Fruit fly (Drosophila melanogaster): Measurements from ENCODE around the gene CG14450.

CG14450 gene

DNA sequence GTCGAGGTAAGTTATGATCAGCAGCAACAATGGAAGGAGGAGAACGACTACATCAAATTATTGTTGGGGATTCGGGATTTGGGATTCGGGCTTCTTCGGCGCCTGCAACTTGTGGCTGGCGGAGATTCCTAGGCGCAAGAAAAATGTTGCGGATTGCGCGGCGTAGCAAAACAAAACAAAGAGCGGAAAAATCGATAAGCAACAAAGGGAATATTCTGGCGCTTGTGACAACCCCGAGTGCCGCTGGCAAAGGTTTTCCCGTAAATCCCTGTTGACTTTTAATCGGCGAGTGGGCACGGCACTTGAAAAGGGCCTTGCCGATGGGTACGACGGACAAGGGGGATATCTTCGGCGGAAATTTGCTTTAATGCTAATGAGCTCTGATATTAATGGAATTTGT lies 22.4 kb upstream of the CG14450 start:
- TF ChIP-seq Hr78 (GFP tag; optimal IDR thresholded peaks at IDR 0.05) = no peak
- no peak for TF ChIP-seq psq (GFP tag; optimal IDR thresholded peaks at IDR 0.05)
- TF ChIP-seq pan (optimal IDR thresholded peaks at IDR 0.05) = no peak
- no peak for TF ChIP-seq N (GFP tag; optimal IDR thresholded peaks at IDR 0.05)
- no peak for TF ChIP-seq rgr (GFP tag; optimal IDR thresholded peaks at IDR 0.05)
- TF ChIP-seq Vsx2 (GFP tag; optimal IDR thresholded peaks at IDR 0.05; ENCODE audit: partially characterized antibody) = no peak
- TF ChIP-seq brk (GFP tag; optimal IDR thresholded peaks at IDR 0.05) = no peak
- TF ChIP-seq Myc (optimal IDR thresholded peaks at IDR 0.05) = no peak
- TF ChIP-seq dmrt93B (GFP tag; optimal IDR thresholded peaks at IDR 0.05) = no peak
- no peak for TF ChIP-seq Sp1 (GFP tag; optimal IDR thresholded peaks at IDR 0.05)
- no peak for TF ChIP-seq ey (GFP tag; optimal IDR thresholded peaks at IDR 0.05)
- no peak for TF ChIP-seq h (GFP tag; optimal IDR thresholded peaks at IDR 0.05)
- TF ChIP-seq woc (GFP tag; optimal IDR thresholded peaks at IDR 0.05) = no peak
- no peak for TF ChIP-seq Dif (GFP tag; optimal IDR thresholded peaks at IDR 0.05; ENCODE audit: partially characterized antibody)
- no peak for TF ChIP-seq fru (GFP tag; optimal IDR thresholded peaks at IDR 0.05)
- TF ChIP-seq dsf (GFP tag; optimal IDR thresholded peaks at IDR 0.05; ENCODE audit: borderline replicate concordance) = no peak
- no peak for TF ChIP-seq Mio (GFP tag; optimal IDR thresholded peaks at IDR 0.05)
- TF ChIP-seq Hr83 (GFP tag; optimal IDR thresholded peaks at IDR 0.05; ENCODE audit: poor library complexity, severe bottlenecking) = no peak
- no peak for TF ChIP-seq br (GFP tag; optimal IDR thresholded peaks at IDR 0.05)

dm6 chr3L:22749147-22749550 lies 21.6 kb upstream of the CG14450 start, which contains the start of gene SPoCk:
Gene SPoCk, plus strand, starts transcription at chr3L:22749444.
- TF ChIP-seq dl (GFP tag; optimal IDR thresholded peaks at IDR 0.05; ENCODE audit: insufficient read depth in 1 of 2, partially characterized antibody in 2 of 2) (no peak), Vsx2 (GFP tag; optimal IDR thresholded peaks at IDR 0.05; ENCODE audit: partially characterized antibody) (peak; percentile 19), fru (GFP tag; optimal IDR thresholded peaks at IDR 0.05) (peak; percentile 56), pan (optimal IDR thresholded peaks at IDR 0.05) (no peak)

- peak; percentile 46 for TF ChIP-seq woc (GFP tag; optimal IDR thresholded peaks at IDR 0.05)
- no peak for TF ChIP-seq HLH106 (tag; optimal IDR thresholded peaks at IDR 0.05)
- peak; percentile 9 for TF ChIP-seq rgr (GFP tag; optimal IDR thresholded peaks at IDR 0.05)
- no peak for TF ChIP-seq sv (GFP tag; optimal IDR thresholded peaks at IDR 0.05)
- peak; percentile 30 for TF ChIP-seq h (GFP tag; optimal IDR thresholded peaks at IDR 0.05)
- no peak for TF ChIP-seq GATAd (GFP tag; optimal IDR thresholded peaks at IDR 0.05)
- peak; percentile 7 for TF ChIP-seq psq (GFP tag; optimal IDR thresholded peaks at IDR 0.05)
Measured at dm6 chr3L:22742945-22743582, 15.5 kb upstream of the CG14450 start.

DNA sequence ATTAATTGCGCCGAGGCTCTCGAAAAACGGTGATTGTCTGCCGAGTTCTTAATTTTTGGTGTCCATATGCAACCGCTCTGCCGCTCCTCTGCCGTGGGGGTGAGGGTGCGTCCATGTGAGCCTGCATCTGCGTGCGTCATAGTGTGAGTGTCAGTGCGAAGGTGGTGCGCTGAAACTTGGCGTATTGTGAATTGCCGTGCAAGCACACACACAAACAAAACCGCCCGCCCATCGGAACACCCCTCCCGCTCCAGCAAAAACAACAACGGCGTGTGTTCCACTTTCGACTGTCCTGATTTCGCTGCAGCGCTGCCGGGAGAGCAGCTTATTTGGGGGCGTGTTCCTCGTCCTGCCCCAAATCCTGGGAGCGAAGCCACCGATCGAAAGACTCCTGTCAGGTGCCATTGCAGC lies 14.5 kb upstream of the CG14450 start:
- peak; percentile 2 for TF ChIP-seq lola (GFP tag; optimal IDR thresholded peaks at IDR 0.05)
- no peak for TF ChIP-seq tai (GFP tag; optimal IDR thresholded peaks at IDR 0.05)

DNA sequence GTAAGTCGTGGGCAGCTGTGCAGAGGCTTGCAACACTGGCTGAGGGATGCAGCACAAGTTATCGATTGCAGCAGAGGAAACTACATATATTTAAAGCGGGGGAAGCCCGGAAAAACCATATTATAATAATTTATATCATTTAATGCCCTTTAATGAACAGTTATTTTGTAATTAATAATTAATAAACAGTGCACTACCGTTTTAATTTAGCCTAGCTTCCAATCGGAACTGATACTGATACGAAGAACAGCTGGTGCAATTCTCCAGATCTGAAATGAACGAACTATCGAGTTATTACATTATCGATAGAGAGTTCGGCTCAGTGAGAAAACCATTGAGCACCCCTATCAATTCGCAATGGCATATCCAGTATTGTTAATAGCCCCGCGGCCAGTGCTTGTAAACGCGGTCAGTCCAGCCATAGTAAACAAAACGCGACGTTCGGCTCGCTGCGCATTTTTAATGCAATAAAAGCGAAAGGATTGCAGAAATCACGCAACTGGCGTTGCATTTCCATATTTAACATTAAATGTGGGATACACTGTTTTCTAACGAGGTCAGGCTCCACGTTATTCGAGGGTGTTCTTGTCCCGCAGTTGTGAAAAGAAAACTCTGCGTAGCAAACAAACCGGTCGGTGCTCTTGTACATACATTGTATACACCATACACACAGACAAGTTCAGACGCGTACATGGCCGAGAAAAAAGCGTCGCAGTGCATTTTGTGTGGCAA lies 14.0 kb upstream of the CG14450 start, which contains the start of gene CG7369:
TSS of gene CG7369 (plus strand) at position 405 of the 732 bp plus-strand sequence.
- TF ChIP-seq Sp1 (GFP tag; optimal IDR thresholded peaks at IDR 0.05) (peak; percentile 85), br (GFP tag; optimal IDR thresholded peaks at IDR 0.05) (peak; percentile 85), CG32264 (GFP tag; optimal IDR thresholded peaks at IDR 0.05) (peak; percentile 66), Jra (GFP tag; optimal IDR thresholded peaks at IDR 0.05) (peak; percentile 75), GATAd (GFP tag; optimal IDR thresholded peaks at IDR 0.05) (peak; percentile 87), fru (GFP tag; optimal IDR thresholded peaks at IDR 0.05) (peak; percentile 90), Rel (GFP tag; optimal IDR thresholded peaks at IDR 0.05) (peak; percentile 71), Rel (tag; optimal IDR thresholded peaks at IDR 0.05) (peak; percentile 99), Hr78 (GFP tag; optimal IDR thresholded peaks at IDR 0.05) (no peak), tai (GFP tag; optimal IDR thresholded peaks at IDR 0.05) (peak; percentile 95), Vsx2 (GFP tag; optimal IDR thresholded peaks at IDR 0.05; ENCODE audit: partially characterized antibody) (no peak), usp (GFP tag; optimal IDR thresholded peaks at IDR 0.05) (no peak), Dif (GFP tag; optimal IDR thresholded peaks at IDR 0.05; ENCODE audit: partially characterized antibody) (no peak), woc (GFP tag; optimal IDR thresholded peaks at IDR 0.05) (peak; percentile 84), rgr (GFP tag; optimal IDR thresholded peaks at IDR 0.05) (peak; percentile 89), Dfd (GFP tag; optimal IDR thresholded peaks at IDR 0.05) (no peak), dmrt93B (GFP tag; optimal IDR thresholded peaks at IDR 0.05) (peak; percentile 91), psq (GFP tag; optimal IDR thresholded peaks at IDR 0.05) (peak; percentile 89), N (GFP tag; optimal IDR thresholded peaks at IDR 0.05) (no peak), lola (GFP tag; optimal IDR thresholded peaks at IDR 0.05) (no peak), foxo (GFP tag; optimal IDR thresholded peaks at IDR 0.05) (peak; percentile 31 to 92), pan (optimal IDR thresholded peaks at IDR 0.05) (no peak), sv (GFP tag; optimal IDR thresholded peaks at IDR 0.05) (peak; percentile 74), Mio (GFP tag; optimal IDR thresholded peaks at IDR 0.05) (peak; percentile 49), CrebA (GFP tag; optimal IDR thresholded peaks at IDR 0.05; ENCODE audit: borderline replicate concordance) (no peak), dsf (GFP tag; optimal IDR thresholded peaks at IDR 0.05; ENCODE audit: borderline replicate concordance) (peak; percentile 77), h (GFP tag; optimal IDR thresholded peaks at IDR 0.05) (peak; percentile 90), dl (GFP tag; optimal IDR thresholded peaks at IDR 0.05; ENCODE audit: insufficient read depth in 1 of 2, partially characterized antibody in 2 of 2) (no peak), Hr83 (GFP tag; optimal IDR thresholded peaks at IDR 0.05; ENCODE audit: poor library complexity, severe bottlenecking) (peak; percentile 91), jim (GFP tag; optimal IDR thresholded peaks at IDR 0.05) (peak; percentile 26), Hnf4 (GFP tag; optimal IDR thresholded peaks at IDR 0.05) (peak; percentile 91), sage (GFP tag; optimal IDR thresholded peaks at IDR 0.05) (peak; percentile 84)
